Worm (Caenorhabditis elegans) whole organism, L1 larva: ENCODE measurements around the gene Y70G10A.4.
A peak's percentile ranks its signal among the peaks of the same experiment; 100 is the strongest.

Experiments
- C04F5.9 ChIP-seq: sonication (generic microtip); optimal IDR thresholded peaks from 2 replicates; lab custom pipeline; 2016; ENCODE audit warnings: missing genetic modification characterization, missing compliant biosample characterization
- F16B12.6 ChIP-seq: fragments of 150-350 bp; optimal IDR thresholded peaks from 2 replicates; lab custom pipeline; 2014; ENCODE audit warnings: missing biosample characterization, missing genetic modification characterization
- aha-1 ChIP-seq: fragments of 150-350 bp; optimal IDR thresholded peaks from 2 replicates; lab custom pipeline; 2014; ENCODE audit warnings: missing biosample characterization, missing genetic modification characterization
- alr-1 ChIP-seq: fragments of 200-800 bp; sonication (Bioruptor generic); optimal IDR thresholded peaks from 2 replicates; lab custom pipeline; 2018; ENCODE audit warnings: borderline replicate concordance, mild to moderate bottlenecking, missing genetic modification characterization, missing compliant biosample characterization
- ceh-90 ChIP-seq: sonication (generic microtip); optimal IDR thresholded peaks from 2 replicates; lab custom pipeline; 2016; ENCODE audit warnings: missing genetic modification characterization, missing compliant biosample characterization
- dpl-1 ChIP-seq, 3 experiments: fragments of 150-350 bp in 2 of 3; sonication (generic microtip) in 1 of 3; optimal IDR thresholded peaks; 2 replicates each; lab custom pipeline; 2014 to 2017; ENCODE audit warnings: missing biosample characterization in 3 of 3, missing genetic modification characterization in 3 of 3, missing genetic modification reagents in 3 of 3
- efl-1 ChIP-seq, 4 experiments: fragments of 150-350 bp; optimal IDR thresholded peaks in 3 of 4; peaks in 1 of 4; 1 replicate in 1 of 4; 2 replicates in 3 of 4; lab custom pipeline; 2014; ENCODE audit warnings: missing biosample characterization in 2 of 4, missing genetic modification characterization in 2 of 4, missing genetic modification reagents in 2 of 4
- elt-3 ChIP-seq, 6 experiments: fragments of 150-350 bp in 1 of 6; sonication (generic microtip); optimal IDR thresholded peaks; 2 replicates each; lab custom pipeline; 2017 to 2018; ENCODE audit warnings: missing biosample characterization in 6 of 6, missing genetic modification characterization in 6 of 6, inconsistent platforms in 1 of 6
- ets-5 ChIP-seq: fragments of 200-800 bp; sonication (Bioruptor generic); IDR thresholded peaks from 2 replicates; pipeline ENCODE4 v1.3.6; 2022; ENCODE audit warnings: missing genetic modification characterization, missing compliant biosample characterization
- hlh-4 ChIP-seq: sonication (generic microtip); optimal IDR thresholded peaks from 2 replicates; lab custom pipeline; 2016; ENCODE audit warnings: mild to moderate bottlenecking, missing genetic modification characterization, missing compliant biosample characterization
- hpl-2 ChIP-seq: fragments of 150-350 bp; optimal IDR thresholded peaks from 2 replicates; lab custom pipeline; 2014; ENCODE audit warnings: missing biosample characterization, missing genetic modification reagents, missing genetic modification characterization
- isw-1 ChIP-seq: fragments of 200-800 bp; sonication (Bioruptor generic); IDR thresholded peaks from 2 replicates; pipeline ENCODE4 v1.3.6; 2022; ENCODE audit warnings: missing genetic modification characterization, missing compliant biosample characterization
- jun-1 ChIP-seq: fragments of 150-350 bp; optimal IDR thresholded peaks from 2 replicates; lab custom pipeline; 2014; ENCODE audit warnings: missing biosample characterization, missing genetic modification reagents, missing genetic modification characterization
- lin-15B ChIP-seq: fragments of 150-350 bp; sonication (generic microtip); optimal IDR thresholded peaks from 3 replicates; lab custom pipeline; 2014; ENCODE audit warnings: missing biosample characterization, missing genetic modification characterization
- lir-3 ChIP-seq: sonication (generic microtip); optimal IDR thresholded peaks from 2 replicates; lab custom pipeline; 2016; ENCODE audit warnings: mild to moderate bottlenecking, missing genetic modification characterization, moderate library complexity, missing compliant biosample characterization; ENCODE audit not compliant: poor library complexity
- mab-9 ChIP-seq: fragments of 200-800 bp; sonication (Bioruptor generic); IDR thresholded peaks from 2 replicates; pipeline ENCODE4 v1.3.6; 2022; ENCODE audit warnings: missing genetic modification reagents, missing genetic modification characterization, missing compliant biosample characterization
- mef-2 ChIP-seq: fragments of 150-350 bp; optimal IDR thresholded peaks from 2 replicates; lab custom pipeline; 2014; ENCODE audit warnings: missing biosample characterization, missing genetic modification characterization
- mep-1 ChIP-seq: fragments of 150-350 bp; optimal IDR thresholded peaks from 2 replicates; lab custom pipeline; 2014; ENCODE audit warnings: missing biosample characterization, missing genetic modification characterization
- nhr-11 ChIP-seq: fragments of 150-350 bp; optimal IDR thresholded peaks from 2 replicates; lab custom pipeline; 2014; ENCODE audit warnings: missing biosample characterization, missing genetic modification characterization
- nhr-19 ChIP-seq: fragments of 200-800 bp; sonication (Bioruptor generic); conservative IDR thresholded peaks from 2 replicates; pipeline ENCODE4 v1.3.6; 2022; ENCODE audit warnings: missing genetic modification characterization, missing compliant biosample characterization
- nhr-20 ChIP-seq: sonication (generic microtip); optimal IDR thresholded peaks from 2 replicates; lab custom pipeline; 2016; ENCODE audit warnings: mild to moderate bottlenecking, missing genetic modification characterization, missing compliant biosample characterization
- nhr-237 ChIP-seq: fragments of 150-350 bp; optimal IDR thresholded peaks from 2 replicates; lab custom pipeline; 2014; ENCODE audit warnings: missing biosample characterization, missing genetic modification characterization
- nhr-28 ChIP-seq: fragments of 150-350 bp; optimal IDR thresholded peaks from 2 replicates; lab custom pipeline; 2014; ENCODE audit warnings: missing biosample characterization, missing genetic modification characterization
- pag-3 ChIP-seq: sonication (generic microtip); optimal IDR thresholded peaks from 2 replicates; lab custom pipeline; 2017; ENCODE audit warnings: missing genetic modification characterization, mild to moderate bottlenecking, missing compliant biosample characterization, antibody characterized with exemption, borderline replicate concordance; ENCODE audit not compliant: insufficient read depth
- pqm-1 ChIP-seq: sonication (generic microtip); optimal IDR thresholded peaks from 3 replicates; lab custom pipeline; 2017; ENCODE audit warnings: missing biosample characterization, missing genetic modification characterization
- sox-4 ChIP-seq: sonication (generic microtip); optimal IDR thresholded peaks from 2 replicates; lab custom pipeline; 2016; ENCODE audit warnings: missing genetic modification characterization, missing compliant biosample characterization
- sptf-1 ChIP-seq: fragments of 150-350 bp; optimal IDR thresholded peaks from 2 replicates; lab custom pipeline; 2014; ENCODE audit warnings: missing biosample characterization, missing genetic modification characterization
- tbx-2 ChIP-seq: sonication (generic microtip); optimal IDR thresholded peaks from 2 replicates; lab custom pipeline; 2016; ENCODE audit warnings: missing genetic modification characterization, missing compliant biosample characterization
- tlp-1 ChIP-seq: fragments of 150-350 bp; optimal IDR thresholded peaks from 2 replicates; lab custom pipeline; 2014; ENCODE audit warnings: missing biosample characterization, missing genetic modification characterization
- unc-130 ChIP-seq: fragments of 150-350 bp; optimal IDR thresholded peaks from 2 replicates; lab custom pipeline; 2017; ENCODE audit warnings: missing biosample characterization, missing genetic modification characterization, inconsistent platforms
- unc-86 ChIP-seq: sonication (generic microtip); optimal IDR thresholded peaks from 2 replicates; lab custom pipeline; 2016; ENCODE audit warnings: missing genetic modification characterization, missing compliant biosample characterization
- unc-98 ChIP-seq: fragments of 200-800 bp; sonication (Bioruptor generic); IDR thresholded peaks from 2 replicates; pipeline ENCODE4 v1.3.6; 2022; ENCODE audit warnings: missing genetic modification characterization, missing compliant biosample characterization
- zip-4 ChIP-seq: fragments of 200-800 bp; sonication (Bioruptor generic); optimal IDR thresholded peaks from 2 replicates; lab custom pipeline; 2018; ENCODE audit warnings: mild to moderate bottlenecking, missing genetic modification characterization, moderate library complexity, missing compliant biosample characterization

The Y70G10A.4 gene

ce11 chrIII:10187840-10188239 is 34.1 kb upstream of the Y70G10A.4 start (continued):
- TF ChIP-seq ets-5 (no peak), nhr-28 (tag; lab: Kevin White, UChicago) (no peak), dpl-1 (GFP tag; optimal IDR thresholded peaks at IDR 0.05; lab: Kevin White, UChicago) (peak in 1 of 3 experiments; percentile 21), pqm-1 (no peak), hpl-2 (GFP tag; lab: Kevin White, UChicago) (no peak), zip-4 (no peak), unc-130 (tag; lab: Kevin White, UChicago) (no peak), aha-1 (tag; lab: Kevin White, UChicago) (no peak), isw-1 (GFP tag; lab: Robert Waterston, UW) (no peak; the same call in 1 of the 2 replicates), pag-3 (no peak)

DNA sequence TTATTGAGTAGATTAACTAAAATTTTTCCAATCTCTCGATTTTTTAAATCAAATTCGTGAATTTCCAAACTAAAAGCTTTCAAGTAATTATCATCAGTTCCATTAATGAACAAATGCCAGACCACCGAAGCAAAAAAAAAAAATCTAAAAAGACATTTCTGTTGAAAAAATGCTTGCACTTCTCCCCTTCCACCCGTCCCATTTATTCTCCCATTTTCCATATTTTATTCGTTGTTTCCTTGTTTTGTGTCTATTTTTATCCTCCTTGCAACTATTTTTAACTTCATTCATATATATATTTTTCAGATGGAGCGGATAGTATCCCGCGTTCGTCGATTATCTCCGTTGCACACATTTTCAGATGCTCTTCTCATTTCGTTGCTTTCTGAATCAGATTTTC is 33.0 kb upstream of the Y70G10A.4 start, which contains the start of gene epac-1:
TSS of gene epac-1 (plus strand) at position 301 of the 400 bp plus-strand sequence.
- TF ChIP-seq sox-4 (tag; lab: Kevin White, UChicago): no peak
- no peak for TF ChIP-seq efl-1 (optimal IDR thresholded peaks at IDR 0.05; lab: Kevin White, UChicago)
- TF ChIP-seq efl-1 (GFP tag; optimal IDR thresholded peaks at IDR 0.05 in 1 of 2; lab: Kevin White, UChicago): no peak
- TF ChIP-seq mef-2 (tag; lab: Kevin White, UChicago): no peak
- no peak for TF ChIP-seq unc-98 (GFP tag; lab: Robert Waterston, UW)
- TF ChIP-seq lin-15B (tag; lab: Kevin White, UChicago): no peak
- no peak for TF ChIP-seq lir-3
- no peak for TF ChIP-seq nhr-20
- no peak for TF ChIP-seq hlh-4
- TF ChIP-seq jun-1 (tag; lab: Kevin White, UChicago): no peak
- no peak for TF ChIP-seq mab-9 (GFP tag; lab: Robert Waterston, UW)
- no peak for TF ChIP-seq tlp-1 (tag; lab: Kevin White, UChicago)
- no peak for TF ChIP-seq sptf-1 (tag; lab: Kevin White, UChicago)
- TF ChIP-seq F16B12.6 (tag; lab: Kevin White, UChicago): no peak
- TF ChIP-seq nhr-11 (tag; lab: Kevin White, UChicago): no peak
- TF ChIP-seq tbx-2: no peak
- TF ChIP-seq mep-1 (tag; lab: Kevin White, UChicago): no peak

DNA sequence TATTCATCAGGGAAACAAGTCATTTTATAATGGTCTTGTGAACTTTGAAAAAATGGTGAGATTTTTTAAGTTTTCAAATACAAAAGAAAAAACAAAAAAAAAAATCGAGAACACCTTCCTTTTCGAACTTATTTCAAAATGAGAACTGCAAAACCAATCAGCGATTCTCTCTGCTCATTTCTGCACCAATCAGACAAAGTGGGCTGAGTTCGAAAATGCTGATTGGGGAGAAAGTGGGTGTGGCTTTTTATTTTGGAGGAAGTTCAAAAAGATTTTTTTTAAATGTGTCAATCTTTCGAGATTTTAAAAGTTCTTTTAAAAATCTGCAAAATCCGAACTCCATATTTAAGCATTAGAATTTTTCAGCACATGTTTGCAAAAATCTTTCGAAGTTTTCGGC is 27.4 kb upstream of the Y70G10A.4 start:
- TF ChIP-seq efl-1 (optimal IDR thresholded peaks at IDR 0.05; lab: Kevin White, UChicago): no peak
- peak in 1 of 2 experiments; percentile 88 for TF ChIP-seq efl-1 (GFP tag; optimal IDR thresholded peaks at IDR 0.05 in 1 of 2; lab: Kevin White, UChicago)
- TF ChIP-seq pqm-1: no peak

- TF ChIP-seq unc-86 (tag; lab: Kevin White, UChicago) (no peak), pqm-1 (no peak), elt-3 (tag; optimal IDR thresholded peaks at IDR 0.05; lab: Kevin White, UChicago) (no peak), mab-9 (GFP tag; lab: Robert Waterston, UW) (no peak), zip-4 (no peak), efl-1 (optimal IDR thresholded peaks at IDR 0.05; lab: Kevin White, UChicago) (no peak), efl-1 (GFP tag; optimal IDR thresholded peaks at IDR 0.05 in 1 of 2; lab: Kevin White, UChicago) (peak in 1 of 2 experiments; percentile 64), ceh-90 (no peak)
These were observed 26.0 kb upstream of the Y70G10A.4 start for ce11 chrIII:10195911-10196310.

DNA sequence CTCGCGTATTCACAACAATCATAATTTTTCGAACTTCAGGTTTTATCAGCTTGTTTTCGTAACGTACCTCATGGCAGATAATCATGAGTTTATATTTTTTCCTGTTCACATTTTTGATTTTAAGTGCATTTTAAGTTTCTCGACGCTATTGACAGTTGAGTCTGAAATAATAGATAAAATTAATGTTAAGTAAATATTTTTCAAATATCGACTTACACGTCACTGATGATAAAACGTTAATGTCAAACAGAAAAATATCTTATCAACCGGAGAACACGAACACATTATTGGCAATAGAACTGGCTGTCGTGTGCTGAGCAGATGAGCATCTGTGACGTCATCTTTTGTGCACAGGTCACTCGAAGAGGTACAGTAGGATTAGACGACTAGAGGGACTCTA is 25.2 kb upstream of the Y70G10A.4 start:
- TF ChIP-seq alr-1 (tag; lab: Kevin White, UChicago) (no peak), C04F5.9 (tag; lab: Kevin White, UChicago) (no peak), hlh-4 (no peak), nhr-19 (no peak), hpl-2 (GFP tag; lab: Kevin White, UChicago) (no peak)

- TF ChIP-seq unc-86 (tag; lab: Kevin White, UChicago) (no peak), ets-5 (no peak), hpl-2 (GFP tag; lab: Kevin White, UChicago) (no peak), isw-1 (GFP tag; lab: Robert Waterston, UW) (no peak), nhr-237 (tag; lab: Kevin White, UChicago) (no peak), nhr-19 (no peak), alr-1 (tag; lab: Kevin White, UChicago) (no peak)
These were observed 24.5 kb upstream of the Y70G10A.4 start, which contains the start of gene dod-6 for ce11 chrIII:10197416-10197815. TSS of gene dod-6 (plus strand) at chrIII:10197716.
